Worm (Caenorhabditis elegans): ENCODE results near the gene odr-10.

Gene odr-10

DNA sequence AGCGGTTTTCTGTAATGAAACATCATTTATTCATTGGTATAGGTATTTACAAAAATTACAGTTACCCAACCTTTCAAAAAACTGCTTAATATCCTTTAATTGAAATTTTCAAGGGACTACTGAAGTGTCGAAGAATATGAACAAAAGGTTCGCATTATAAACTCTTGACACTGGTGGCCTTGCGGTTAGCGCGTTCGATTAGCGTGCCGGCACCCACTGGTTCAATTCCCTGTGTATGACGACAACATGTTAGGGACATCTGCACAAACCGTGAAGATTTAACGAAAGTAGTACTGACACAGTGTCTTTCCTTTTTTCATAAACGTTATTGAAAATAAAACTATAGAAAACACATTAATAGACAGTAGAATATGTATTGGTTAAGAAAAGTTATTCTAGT lies 2.0 kb upstream of the odr-10 start (continued):
- TF ChIP-seq pha-4 (GFP tag; IDR thresholded peaks at IDR 0.05) (peak; percentile 91), pha-4 (tag; optimal IDR thresholded peaks at IDR 0.05) (no peak), zfp-3 (GFP tag; conservative IDR thresholded peaks at IDR 0.05) (peak; percentile 25; the same call in 1 of the 2 replicates), nhr-237 (tag; optimal IDR thresholded peaks at IDR 0.05) (no peak), mxl-3 (GFP tag; optimal IDR thresholded peaks at IDR 0.05) (peak; percentile 69), mdt-29 (GFP tag; IDR thresholded peaks at IDR 0.05) (peak; percentile 60; the same call in 1 of the 2 replicates), unc-130 (GFP tag; optimal IDR thresholded peaks at IDR 0.05) (no peak), mes-2 (tag; optimal IDR thresholded peaks at IDR 0.05; ENCODE audit: poor library complexity, severe bottlenecking) (peak; percentile 85), spr-1 (tag; optimal IDR thresholded peaks at IDR 0.05) (peak; percentile 75), zag-1 (tag; optimal IDR thresholded peaks at IDR 0.05) (no peak), lin-29 (GFP tag; IDR thresholded peaks at IDR 0.05) (0 out of 2 replicates have a peak, but pooled peaks have one; percentile 39), ctbp-1 (GFP tag; IDR thresholded peaks at IDR 0.05) (peak; percentile 81), mep-1 (tag; optimal IDR thresholded peaks at IDR 0.05) (no peak), lir-3 (tag; optimal IDR thresholded peaks at IDR 0.05) (peak; percentile 81), Y5F2A.4 (GFP tag; optimal IDR thresholded peaks at IDR 0.05) (peak; percentile 77), ZK337.2 (GFP tag; IDR thresholded peaks at IDR 0.05) (0 out of 2 replicates have a peak, but pooled peaks have one; percentile 4), nhr-10 (tag; optimal IDR thresholded peaks at IDR 0.05) (no peak), unc-62 (GFP tag; optimal IDR thresholded peaks at IDR 0.05 in 1 of 2) (peak in 1 of 2 experiments; percentile 53), unc-62 (tag; optimal IDR thresholded peaks at IDR 0.05) (no peak), dmd-8 (GFP tag; IDR thresholded peaks at IDR 0.05) (peak; percentile 94), ZK546.5 (tag; optimal IDR thresholded peaks at IDR 0.05) (no peak), F49E8.2 (tag; optimal IDR thresholded peaks at IDR 0.05; ENCODE audit: borderline replicate concordance) (peak; percentile 68), php-3 (GFP tag; IDR thresholded peaks at IDR 0.05) (peak; percentile 85), ceh-20 (GFP tag; IDR thresholded peaks at IDR 0.05) (peak; percentile 64; the same call in 1 of the 2 replicates)

DNA sequence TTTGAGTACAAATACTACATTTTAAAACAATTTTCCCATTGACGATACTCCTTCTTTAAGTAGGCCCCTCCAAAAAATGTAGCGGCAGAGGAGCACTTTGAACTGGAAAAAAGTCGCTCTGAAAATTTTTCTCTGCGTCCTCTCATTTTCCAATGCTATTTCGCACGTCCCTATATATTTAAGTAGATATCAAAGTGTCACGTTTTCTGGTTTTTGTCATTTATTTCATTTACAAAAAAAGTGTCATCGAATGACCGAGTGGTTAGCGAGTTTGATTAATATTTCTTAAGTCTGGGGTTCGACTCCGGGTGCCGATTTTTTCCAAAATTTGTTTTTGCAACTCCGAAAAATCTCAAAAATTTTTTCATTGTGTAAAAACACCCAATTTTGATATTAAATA lies 1.2 kb upstream of the odr-10 start:
- TF ChIP-seq lim-7 (GFP tag; IDR thresholded peaks at IDR 0.05) (peak; percentile 50; the same call in 1 of the 2 replicates), hif-1 (tag; optimal IDR thresholded peaks at IDR 0.05) (no peak)

ce11 chrX:6863032-6863431 lies 2.7 kb downstream of the odr-10 start, which contains the start of gene nep-4:
TSS of gene nep-4 (minus strand) at chrX:6863424.
- TF ChIP-seq zip-11 (GFP tag; IDR thresholded peaks at IDR 0.05): no peak
- peak; percentile 93 for TF ChIP-seq aha-1 (tag)
- no peak for TF ChIP-seq nhr-48 (tag; optimal IDR thresholded peaks at IDR 0.05)

DNA sequence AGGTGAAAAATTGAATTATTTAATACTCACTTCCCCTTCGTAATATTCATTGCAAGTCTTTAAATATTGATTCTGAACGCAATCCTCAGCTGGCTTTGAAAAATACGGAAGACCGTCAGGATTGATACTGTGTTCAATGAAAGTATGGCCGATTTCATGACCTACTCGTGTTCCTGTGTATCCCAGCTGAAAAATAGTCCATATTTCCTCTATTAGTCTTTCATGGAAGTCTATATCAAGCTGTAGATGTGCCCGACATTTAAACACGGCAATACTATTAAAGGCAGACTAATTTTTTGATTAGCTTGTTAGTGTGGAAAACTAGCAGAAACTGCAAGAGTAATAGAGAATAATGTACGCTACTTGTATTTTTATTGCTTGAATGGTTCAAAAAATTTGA lies 4.2 kb downstream of the odr-10 start:
- TF ChIP-seq spr-1 (tag; optimal IDR thresholded peaks at IDR 0.05) (no peak), aha-1 (tag) (peak; percentile 79), unc-62 (GFP tag; optimal IDR thresholded peaks at IDR 0.05 in 1 of 2) (peak in 1 of 2 experiments; percentile 57), unc-62 (tag; optimal IDR thresholded peaks at IDR 0.05) (no peak)

- TF ChIP-seq Y5F2A.4 (GFP tag; optimal IDR thresholded peaks at IDR 0.05): no peak
- no peak for TF ChIP-seq egl-27 (tag; optimal IDR thresholded peaks at IDR 0.05)
- TF ChIP-seq spr-1 (tag; optimal IDR thresholded peaks at IDR 0.05): no peak
- no peak for TF ChIP-seq sdz-12 (GFP tag; optimal IDR thresholded peaks at IDR 0.05)
- TF ChIP-seq ces-1 (GFP tag; optimal IDR thresholded peaks at IDR 0.05): peak; percentile 91
- no peak for TF ChIP-seq aha-1 (tag)
- TF ChIP-seq hmg-1.1 (GFP tag; IDR thresholded peaks at IDR 0.05): 0 out of 2 replicates have a peak, but pooled peaks have one; percentile 18
- TF ChIP-seq ctbp-1 (GFP tag; IDR thresholded peaks at IDR 0.05): peak; percentile 31; the same call in 1 of the 2 replicates
- TF ChIP-seq F26F4.8 (GFP tag; conservative IDR thresholded peaks at IDR 0.05): no peak
- TF ChIP-seq ztf-7 (tag; optimal IDR thresholded peaks at IDR 0.05): no peak
- peak in 1 of 2 experiments; percentile 32 for TF ChIP-seq unc-62 (GFP tag; optimal IDR thresholded peaks at IDR 0.05 in 1 of 2)
- no peak for TF ChIP-seq unc-62 (tag; optimal IDR thresholded peaks at IDR 0.05)
- no peak for TF ChIP-seq ceh-82 (tag; optimal IDR thresholded peaks at IDR 0.05)
- TF ChIP-seq set-16 (GFP tag; IDR thresholded peaks at IDR 0.05): no peak
- TF ChIP-seq lin-39 (tag; optimal IDR thresholded peaks at IDR 0.05): no peak
- TF ChIP-seq aly-2 (tag; optimal IDR thresholded peaks at IDR 0.05): no peak
- no peak for TF ChIP-seq dmd-9 (GFP tag; IDR thresholded peaks at IDR 0.05)
- TF ChIP-seq fkh-10 (GFP tag; optimal IDR thresholded peaks at IDR 0.05): peak; percentile 16
Observed at ce11 chrX:6856793-6857192, 8.9 kb downstream of the odr-10 start.

Data from whole organism, L4 larva.